Fruit fly (Drosophila melanogaster) whole organism, embryonic: Measurements from ENCODE around the gene CG11164.
A peak's percentile ranks its signal among the peaks of the same experiment; 100 is the strongest.

Experiments
- Awh ChIP-seq: fragments of 200-800 bp; sonication (Bioruptor generic); IDR thresholded peaks from 2 replicates; pipeline ENCODE4, ENCODE4 v1.3.6; 2022; ENCODE audit warnings: missing biosample characterization, missing genetic modification characterization
- Bgb ChIP-seq: fragments of 200-800 bp; sonication (Bioruptor generic); IDR thresholded peaks from 2 replicates; pipeline ENCODE4 v1.3.6; 2022; ENCODE audit warnings: missing biosample characterization, missing genetic modification characterization; ENCODE audit not compliant: partially characterized antibody
- CG10147 ChIP-seq: fragments of 200-800 bp; sonication (Bioruptor generic); optimal IDR thresholded peaks from 2 replicates; lab custom pipeline; 2019; ENCODE audit warnings: missing biosample characterization, mild to moderate bottlenecking, missing genetic modification characterization, moderate library complexity
- CG13123 ChIP-seq: fragments of 200-800 bp; sonication (Bioruptor generic); optimal IDR thresholded peaks from 2 replicates; lab custom pipeline; 2016; ENCODE audit warnings: missing biosample characterization, missing genetic modification characterization
- CG15601 ChIP-seq: fragments of 200-800 bp; sonication (Bioruptor generic); optimal IDR thresholded peaks from 3 replicates; lab custom pipeline; 2019; ENCODE audit warnings: missing biosample characterization, mild to moderate bottlenecking, missing genetic modification characterization, moderate library complexity
- CG15696 ChIP-seq: fragments of 200-800 bp; sonication (Bioruptor generic); optimal IDR thresholded peaks from 2 replicates; lab custom pipeline; 2019; ENCODE audit warnings: missing biosample characterization, mild to moderate bottlenecking, missing genetic modification characterization, moderate library complexity
- CG16815 ChIP-seq: fragments of 200-800 bp; sonication (Bioruptor generic); optimal IDR thresholded peaks from 3 replicates; lab custom pipeline; 2017; ENCODE audit warnings: missing biosample characterization, mild to moderate bottlenecking, missing genetic modification characterization
- CG18011 ChIP-seq: fragments of 200-800 bp; sonication (Bioruptor generic); optimal IDR thresholded peaks from 2 replicates; lab custom pipeline; 2017; ENCODE audit warnings: missing biosample characterization, missing genetic modification characterization, mild to moderate bottlenecking, moderate library complexity, missing genotype
- CG18262 ChIP-seq: fragments of 200-800 bp; optimal IDR thresholded peaks from 3 replicates; lab custom pipeline; 2019; ENCODE audit warnings: missing biosample characterization, mild to moderate bottlenecking, missing genetic modification characterization, moderate library complexity
- CG32767 ChIP-seq: fragments of 200-800 bp; sonication (Bioruptor generic); IDR thresholded peaks from 2 replicates; pipeline ENCODE4 v1.3.6; 2022; ENCODE audit warnings: missing biosample characterization, missing genetic modification characterization
- CG4282 ChIP-seq: fragments of 200-800 bp; sonication (Bioruptor generic); optimal IDR thresholded peaks from 2 replicates; lab custom pipeline; 2016; ENCODE audit warnings: missing biosample characterization, missing genetic modification characterization
- CG4424 ChIP-seq: fragments of 200-800 bp; sonication (Bioruptor generic); optimal IDR thresholded peaks from 3 replicates; lab custom pipeline; 2016; ENCODE audit warnings: missing biosample characterization, missing genetic modification characterization
- CG4617 ChIP-seq: fragments of 200-800 bp; sonication (Bioruptor generic); optimal IDR thresholded peaks from 3 replicates; lab custom pipeline; 2016; ENCODE audit warnings: missing biosample characterization, missing genetic modification characterization, borderline replicate concordance
- CG4854 ChIP-seq: fragments of 200-800 bp; sonication (Bioruptor generic); optimal IDR thresholded peaks from 2 replicates; lab custom pipeline; 2016; ENCODE audit warnings: missing biosample characterization, missing genetic modification characterization, inconsistent platforms
- CG7928 ChIP-seq: fragments of 200-800 bp; sonication (Bioruptor generic); optimal IDR thresholded peaks from 2 replicates; lab custom pipeline; 2017; ENCODE audit warnings: missing biosample characterization, mild to moderate bottlenecking, missing genetic modification characterization
- CG9609 ChIP-seq: fragments of 200-800 bp; sonication (Bioruptor generic); optimal IDR thresholded peaks from 3 replicates; lab custom pipeline; 2016; ENCODE audit warnings: missing biosample characterization, missing genetic modification characterization
- CG9727 ChIP-seq: fragments of 200-800 bp; sonication (Bioruptor generic); optimal IDR thresholded peaks from 3 replicates; lab custom pipeline; 2017; ENCODE audit warnings: missing biosample characterization, mild to moderate bottlenecking, missing genetic modification characterization
- D19B ChIP-seq: fragments of 200-800 bp; sonication (Bioruptor generic); optimal IDR thresholded peaks from 2 replicates; lab custom pipeline; 2017; ENCODE audit warnings: missing biosample characterization, mild to moderate bottlenecking, missing genetic modification characterization
- Dip3 ChIP-seq: fragments of 200-800 bp; sonication (Bioruptor generic); optimal IDR thresholded peaks from 3 replicates; lab custom pipeline; 2016; ENCODE audit warnings: missing biosample characterization, missing genetic modification characterization
- Dll ChIP-seq: fragments of 200-800 bp; sonication (Bioruptor generic); IDR thresholded peaks from 4 replicates; pipeline ENCODE4 v1.3.6; 2022; ENCODE audit warnings: missing biosample characterization, missing genetic modification characterization; ENCODE audit not compliant: partially characterized antibody
- Eip74EF ChIP-seq, 2 experiments: fragments of 200-800 bp in 1 of 2; fragments of >200 bp in 1 of 2; sonication (Bioruptor generic) in 1 of 2; optimal IDR thresholded peaks; 2 replicates each; lab custom pipeline; 2017 to 2019; ENCODE audit warnings: missing biosample characterization in 2 of 2, missing genetic modification characterization in 2 of 2, mild to moderate bottlenecking in 1 of 2, moderate library complexity in 1 of 2
- Elba2 ChIP-seq: fragments of 200-800 bp; sonication (Bioruptor generic); optimal IDR thresholded peaks from 3 replicates; lab custom pipeline; 2016; ENCODE audit warnings: missing biosample characterization, missing genetic modification characterization
- HLH3B ChIP-seq: fragments of 200-800 bp; sonication (Bioruptor generic); IDR thresholded peaks from 2 replicates; pipeline ENCODE4 v1.3.6; 2022; ENCODE audit warnings: missing biosample characterization, missing genetic modification characterization
- HLH54F ChIP-seq: fragments of 200-800 bp; sonication (Bioruptor generic); optimal IDR thresholded peaks from 3 replicates; lab custom pipeline; 2016; ENCODE audit warnings: missing biosample characterization, missing genetic modification characterization
- HmgZ ChIP-seq: fragments of 200-800 bp; sonication (Bioruptor generic); optimal IDR thresholded peaks from 2 replicates; lab custom pipeline; 2018; ENCODE audit warnings: missing biosample characterization, mild to moderate bottlenecking, missing genetic modification characterization
- Lim3 ChIP-seq: fragments of 200-800 bp; sonication (Bioruptor generic); IDR thresholded peaks from 2 replicates; pipeline ENCODE4 v1.3.6; 2022; ENCODE audit warnings: missing biosample characterization, missing genetic modification characterization
- MBD-R2 ChIP-seq: fragments of 200-800 bp; sonication (Bioruptor generic); IDR thresholded peaks from 2 replicates; pipeline ENCODE4 v1.3.6; 2022; ENCODE audit warnings: missing biosample characterization, missing genetic modification characterization
- NK7.1 ChIP-seq: fragments of 200-800 bp; sonication (Bioruptor generic); optimal IDR thresholded peaks from 3 replicates; lab custom pipeline; 2016; ENCODE audit warnings: missing biosample characterization, missing genetic modification characterization
- Nf-YA ChIP-seq: fragments of 200-800 bp; sonication (Bioruptor generic); IDR thresholded peaks from 2 replicates; pipeline ENCODE4 v1.3.6; 2022; ENCODE audit warnings: missing biosample characterization, missing genetic modification characterization
- Nf-YC ChIP-seq: fragments of 200-800 bp; optimal IDR thresholded peaks from 3 replicates; lab custom pipeline; 2019; ENCODE audit warnings: missing biosample characterization, mild to moderate bottlenecking, missing genetic modification characterization, moderate library complexity
- Oli ChIP-seq: fragments of 200-800 bp; sonication (Bioruptor generic); optimal IDR thresholded peaks from 2 replicates; lab custom pipeline; 2018; ENCODE audit warnings: missing biosample characterization, mild to moderate bottlenecking, missing genetic modification characterization, moderate library complexity
- Ravus ChIP-seq: fragments of 200-800 bp; sonication (Bioruptor generic); IDR thresholded peaks from 2 replicates; pipeline ENCODE4 v1.3.6; 2022; ENCODE audit warnings: missing biosample characterization, missing genetic modification characterization
- Usf ChIP-seq: fragments of 200-800 bp; sonication (Bioruptor generic); optimal IDR thresholded peaks from 2 replicates; lab custom pipeline; 2017; ENCODE audit warnings: missing genotype, missing biosample characterization, missing genetic modification characterization
- br ChIP-seq: fragments of >200 bp; optimal IDR thresholded peaks from 2 replicates; lab custom pipeline; 2017
- cas ChIP-seq: fragments of 200-800 bp; sonication (Bioruptor generic); IDR thresholded peaks from 2 replicates; pipeline ENCODE4 v1.3.6; 2022; ENCODE audit warnings: missing biosample characterization, missing genetic modification characterization
- ci ChIP-seq: fragments of 200-800 bp; sonication (Bioruptor generic); IDR thresholded peaks from 3 replicates; pipeline ENCODE4 v1.3.6; 2022; ENCODE audit warnings: missing biosample characterization, missing genetic modification characterization
- emc ChIP-seq: fragments of 200-800 bp; sonication (Bioruptor generic); optimal IDR thresholded peaks from 2 replicates; lab custom pipeline; 2016; ENCODE audit warnings: missing biosample characterization, missing genetic modification characterization
- ems ChIP-seq: fragments of 200-800 bp; sonication (Bioruptor generic); optimal IDR thresholded peaks from 3 replicates; lab custom pipeline; 2016; ENCODE audit warnings: missing biosample characterization, missing genetic modification characterization
- en ChIP-seq: fragments of 200-800 bp; sonication (Bioruptor generic); optimal IDR thresholded peaks from 2 replicates; lab custom pipeline; 2016; ENCODE audit warnings: missing biosample characterization, missing genetic modification characterization
- eve ChIP-seq, 2 experiments: fragments of >200 bp; optimal IDR thresholded peaks; 2 replicates each; lab custom pipeline; 2017; ENCODE audit warnings: missing biosample characterization in 2 of 2, missing genetic modification characterization in 2 of 2
- grn ChIP-seq: fragments of 200-800 bp; sonication (Bioruptor generic); optimal IDR thresholded peaks from 3 replicates; lab custom pipeline; 2017; ENCODE audit warnings: missing biosample characterization, missing genetic modification characterization
- gsb ChIP-seq: fragments of 200-800 bp; sonication (Bioruptor generic); IDR thresholded peaks from 2 replicates; pipeline ENCODE4 v1.3.6; 2022; ENCODE audit warnings: missing biosample characterization, missing genetic modification characterization
- h ChIP-seq: fragments of >200 bp; optimal IDR thresholded peaks from 2 replicates; lab custom pipeline; 2017
- inv ChIP-seq: fragments of 200-800 bp; sonication (Bioruptor generic); IDR thresholded peaks from 2 replicates; pipeline ENCODE4 v1.3.6; 2022; ENCODE audit warnings: missing biosample characterization, missing genetic modification characterization; ENCODE audit not compliant: partially characterized antibody
- jing ChIP-seq: fragments of 200-800 bp; sonication (Bioruptor generic); optimal IDR thresholded peaks from 2 replicates; lab custom pipeline; 2018; ENCODE audit warnings: missing biosample characterization, mild to moderate bottlenecking, missing genetic modification characterization
- knrl ChIP-seq: fragments of 200-800 bp; sonication (Bioruptor generic); IDR thresholded peaks from 3 replicates; pipeline ENCODE4 v1.3.6; 2022; ENCODE audit warnings: missing biosample characterization, missing genetic modification characterization; ENCODE audit not compliant: partially characterized antibody
- lola ChIP-seq, 3 experiments: fragments of >200 bp in 2 of 3; fragments of 200-800 bp in 1 of 3; sonication (Bioruptor generic) in 1 of 3; optimal IDR thresholded peaks; 2 replicates each; lab custom pipeline; 2017 to 2019; ENCODE audit warnings: missing biosample characterization in 3 of 3, missing genetic modification characterization in 3 of 3, mild to moderate bottlenecking in 1 of 3, moderate library complexity in 1 of 3
- maf-S ChIP-seq: fragments of 200-800 bp; sonication (Bioruptor generic); optimal IDR thresholded peaks from 2 replicates; lab custom pipeline; 2016; ENCODE audit warnings: missing biosample characterization, missing genetic modification characterization
- peb ChIP-seq: fragments of 200-800 bp; sonication (Bioruptor generic); IDR thresholded peaks from 2 replicates; pipeline ENCODE4 v1.3.6; 2022; ENCODE audit warnings: missing biosample characterization, missing genetic modification characterization
- pnt ChIP-seq: fragments of 200-800 bp; sonication (Bioruptor generic); optimal IDR thresholded peaks from 3 replicates; lab custom pipeline; 2016; ENCODE audit warnings: missing biosample characterization, missing genetic modification characterization
- seq ChIP-seq: fragments of 200-800 bp; sonication (Bioruptor generic); IDR thresholded peaks from 2 replicates; pipeline ENCODE4 v1.3.6; 2022; ENCODE audit warnings: missing biosample characterization, missing genetic modification characterization
- yki ChIP-seq: fragments of >200 bp; optimal IDR thresholded peaks from 3 replicates; lab custom pipeline; 2018

CG11164 gene

dm6 chrX:13630290-13630900, 37.4 kb upstream of the CG11164 start (continued):
- peak; percentile 41 for TF ChIP-seq pnt (GFP tag; lab: Kevin White, UChicago)
- TF ChIP-seq CG15601 (tag; lab: Kevin White, UChicago): peak; percentile 31
- TF ChIP-seq CG18011 (GFP tag; lab: Kevin White, UChicago): no peak
- TF ChIP-seq HLH54F (GFP tag; lab: Kevin White, UChicago): no peak
- no peak for TF ChIP-seq Nf-YC (tag; lab: Kevin White, UChicago)
- no peak for TF ChIP-seq h (lab: Kevin White, UChicago)
- peak; percentile 53; the same call in 1 of the 3 replicates for TF ChIP-seq ci (GFP tag; lab: Robert Waterston, UW)
- TF ChIP-seq jing (GFP tag; lab: Kevin White, UChicago): no peak
- no peak for TF ChIP-seq CG4282 (GFP tag; lab: Kevin White, UChicago)
- no peak for TF ChIP-seq maf-S
- TF ChIP-seq Lim3 (GFP tag; lab: Robert Waterston, UW): no peak
- TF ChIP-seq br (lab: Kevin White, UChicago): no peak
- TF ChIP-seq NK7.1 (GFP tag; lab: Kevin White, UChicago): no peak
- TF ChIP-seq Usf (GFP tag; lab: Kevin White, UChicago): no peak
- no peak for TF ChIP-seq CG4854
- no peak for TF ChIP-seq MBD-R2
- TF ChIP-seq CG32767 (GFP tag; lab: Robert Waterston, UW): no peak
- no peak for TF ChIP-seq CG16815
- peak in 1 of 3 experiments; percentile 25 for TF ChIP-seq lola (GFP tag; optimal IDR thresholded peaks at IDR 0.05; lab: Kevin White, UChicago)
- no peak for TF ChIP-seq knrl
- no peak for TF ChIP-seq gsb
- no peak for TF ChIP-seq Elba2 (GFP tag; lab: Kevin White, UChicago)
- TF ChIP-seq Awh (GFP tag; lab: Robert Waterston, UW): no peak
- TF ChIP-seq HmgZ (tag; lab: Kevin White, UChicago): no peak
- no peak for TF ChIP-seq CG7928 (GFP tag; lab: Kevin White, UChicago)
- no peak for TF ChIP-seq CG13123 (GFP tag; lab: Kevin White, UChicago)
- no peak for TF ChIP-seq ems (GFP tag; lab: Kevin White, UChicago)
- peak; percentile 27 for TF ChIP-seq en (GFP tag; lab: Kevin White, UChicago)
- no peak for TF ChIP-seq Dll (GFP tag; lab: Robert Waterston, UW)
- no peak for TF ChIP-seq Bgb
- TF ChIP-seq CG9727 (GFP tag; lab: Kevin White, UChicago): peak; percentile 14
- TF ChIP-seq CG15696 (tag; lab: Kevin White, UChicago): no peak
- TF ChIP-seq CG18262 (tag; lab: Kevin White, UChicago): peak; percentile 26
- no peak for TF ChIP-seq cas (GFP tag; lab: Robert Waterston, UW)
- no peak for TF ChIP-seq yki (lab: Kevin White, UChicago)
- no peak for TF ChIP-seq peb (GFP tag; lab: Robert Waterston, UW)
- no peak for TF ChIP-seq inv (GFP tag; lab: Robert Waterston, UW)
- TF ChIP-seq seq (GFP tag; lab: Robert Waterston, UW): no peak
- TF ChIP-seq CG10147 (GFP tag; lab: Kevin White, UChicago): no peak
- no peak for TF ChIP-seq grn (GFP tag; lab: Kevin White, UChicago)
- TF ChIP-seq Dip3 (GFP tag; lab: Kevin White, UChicago): peak; percentile 20
- no peak for TF ChIP-seq emc (GFP tag; lab: Kevin White, UChicago)
- 0 out of 2 replicates have a peak, but pooled peaks have one; percentile 24 for TF ChIP-seq HLH3B
- no peak for TF ChIP-seq Eip74EF (GFP tag; optimal IDR thresholded peaks at IDR 0.05; lab: Kevin White, UChicago)
- peak; percentile 15 for TF ChIP-seq CG9609
- no peak for TF ChIP-seq CG4617 (GFP tag; lab: Kevin White, UChicago)
- no peak for TF ChIP-seq Ravus (GFP tag; lab: Robert Waterston, UW)
- TF ChIP-seq Oli: peak; percentile 33
- no peak for TF ChIP-seq eve (GFP tag; optimal IDR thresholded peaks at IDR 0.05; lab: Kevin White, UChicago)
- TF ChIP-seq Nf-YA: no peak
- peak; percentile 37 for TF ChIP-seq CG4424
- TF ChIP-seq D19B (GFP tag; lab: Kevin White, UChicago): no peak
